Fruit fly (Drosophila melanogaster): ENCODE results near the gene Hmt-1.

Gene Hmt-1

dm6 chr3R:15816276-15816675, 41.0 kb downstream of the Hmt-1 start (continued):
- TF ChIP-seq CG11456 (GFP tag; IDR thresholded peaks at IDR 0.05): peak; percentile 57; the same call in 1 of the 3 replicates
- TF ChIP-seq gce (GFP tag; IDR thresholded peaks at IDR 0.05): no peak
- no peak for TF ChIP-seq Taf1 (GFP tag; IDR thresholded peaks at IDR 0.05)
- TF ChIP-seq CG2712 (tag; optimal IDR thresholded peaks at IDR 0.05): no peak
- no peak for TF ChIP-seq CG18619 (GFP tag; optimal IDR thresholded peaks at IDR 0.05)
- no peak for TF ChIP-seq disco-r (GFP tag; optimal IDR thresholded peaks at IDR 0.05)
- no peak for TF ChIP-seq Dfd (GFP tag; optimal IDR thresholded peaks at IDR 0.05)
- no peak for TF ChIP-seq CG8944 (GFP tag; optimal IDR thresholded peaks at IDR 0.05)
- TF ChIP-seq Ada2b (GFP tag; IDR thresholded peaks at IDR 0.05): 0 out of 2 replicates have a peak, but pooled peaks have one; percentile 20
- TF ChIP-seq CG3281 (GFP tag; optimal IDR thresholded peaks at IDR 0.05): no peak
- TF ChIP-seq zen2 (GFP tag; IDR thresholded peaks at IDR 0.05; ENCODE audit: partially characterized antibody): no peak
- TF ChIP-seq her (GFP tag; optimal IDR thresholded peaks at IDR 0.05): no peak
- TF ChIP-seq NK7.1 (GFP tag; optimal IDR thresholded peaks at IDR 0.05): no peak
- no peak for TF ChIP-seq CG18764 (GFP tag; optimal IDR thresholded peaks at IDR 0.05)
- TF ChIP-seq CG16813 (GFP tag; IDR thresholded peaks at IDR 0.05; ENCODE audit: partially characterized antibody): no peak
- TF ChIP-seq dm (GFP tag; optimal IDR thresholded peaks at IDR 0.05): no peak
- TF ChIP-seq Meics (GFP tag; optimal IDR thresholded peaks at IDR 0.05): no peak
- no peak for TF ChIP-seq D19A (tag; optimal IDR thresholded peaks at IDR 0.05)
- TF ChIP-seq Oli (tag; optimal IDR thresholded peaks at IDR 0.05): no peak
- TF ChIP-seq Dll (GFP tag; IDR thresholded peaks at IDR 0.05; ENCODE audit: partially characterized antibody): no peak
- no peak for TF ChIP-seq ac (GFP tag; optimal IDR thresholded peaks at IDR 0.05)
- no peak for TF ChIP-seq Blimp-1 (GFP tag; optimal IDR thresholded peaks at IDR 0.05)
- no peak for TF ChIP-seq CG31441 (GFP tag; IDR thresholded peaks at IDR 0.05)
- TF ChIP-seq chinmo (GFP tag; IDR thresholded peaks at IDR 0.05; ENCODE audit: partially characterized antibody): no peak
- peak; percentile 43 for TF ChIP-seq chn (GFP tag; optimal IDR thresholded peaks at IDR 0.05)
- TF ChIP-seq gcm2 (GFP tag; optimal IDR thresholded peaks at IDR 0.05): no peak
- TF ChIP-seq eve (GFP tag; optimal IDR thresholded peaks at IDR 0.05): no peak
- no peak for TF ChIP-seq odd (GFP tag; optimal IDR thresholded peaks at IDR 0.05)
- TF ChIP-seq chm (GFP tag; IDR thresholded peaks at IDR 0.05): no peak
- no peak for TF ChIP-seq CG1233 (GFP tag; optimal IDR thresholded peaks at IDR 0.05)
- TF ChIP-seq jing (GFP tag; optimal IDR thresholded peaks at IDR 0.05): no peak
- no peak for TF ChIP-seq CG9932 (GFP tag; IDR thresholded peaks at IDR 0.05)
- TF ChIP-seq CG13296 (GFP tag; optimal IDR thresholded peaks at IDR 0.05): no peak
- TF ChIP-seq pum (GFP tag; optimal IDR thresholded peaks at IDR 0.05): no peak
- TF ChIP-seq CG12104 (GFP tag; optimal IDR thresholded peaks at IDR 0.05): no peak
- TF ChIP-seq hkb (optimal IDR thresholded peaks at IDR 0.05): no peak
- no peak for TF ChIP-seq hkb (GFP tag; IDR thresholded peaks at IDR 0.05)
- TF ChIP-seq toy (GFP tag; IDR thresholded peaks at IDR 0.05): no peak
- no peak for TF ChIP-seq Hr39 (optimal IDR thresholded peaks at IDR 0.05)
- TF ChIP-seq so (GFP tag; IDR thresholded peaks at IDR 0.05): no peak
- peak; percentile 47; the same call in 1 of the 2 replicates for TF ChIP-seq Rx (GFP tag; IDR thresholded peaks at IDR 0.05)
- no peak for TF ChIP-seq CG43689 (GFP tag; IDR thresholded peaks at IDR 0.05)
- no peak for TF ChIP-seq CG5953 (GFP tag; IDR thresholded peaks at IDR 0.05)
- TF ChIP-seq Deaf1 (tag; optimal IDR thresholded peaks at IDR 0.05): no peak
- no peak for TF ChIP-seq Dref (GFP tag; IDR thresholded peaks at IDR 0.05)
- TF ChIP-seq CG31365 (tag; optimal IDR thresholded peaks at IDR 0.05): no peak
- no peak for TF ChIP-seq CG14965 (GFP tag; optimal IDR thresholded peaks at IDR 0.05; ENCODE audit: borderline replicate concordance)
- no peak for TF ChIP-seq BtbVII (GFP tag; optimal IDR thresholded peaks at IDR 0.05)
- no peak for TF ChIP-seq Optix (GFP tag; IDR thresholded peaks at IDR 0.05)
- no peak for TF ChIP-seq CG6765 (GFP tag; optimal IDR thresholded peaks at IDR 0.05)
- TF ChIP-seq CTCF (GFP tag; optimal IDR thresholded peaks at IDR 0.05): no peak
- TF ChIP-seq CG3407 (GFP tag; optimal IDR thresholded peaks at IDR 0.05): no peak
- no peak for TF ChIP-seq dati (GFP tag; IDR thresholded peaks at IDR 0.05)
- no peak for TF ChIP-seq CG2129 (GFP tag; IDR thresholded peaks at IDR 0.05; ENCODE audit: partially characterized antibody)
